Fruit fly (Drosophila melanogaster): ENCODE results near the gene CG43127.

The CG43127 gene

DNA sequence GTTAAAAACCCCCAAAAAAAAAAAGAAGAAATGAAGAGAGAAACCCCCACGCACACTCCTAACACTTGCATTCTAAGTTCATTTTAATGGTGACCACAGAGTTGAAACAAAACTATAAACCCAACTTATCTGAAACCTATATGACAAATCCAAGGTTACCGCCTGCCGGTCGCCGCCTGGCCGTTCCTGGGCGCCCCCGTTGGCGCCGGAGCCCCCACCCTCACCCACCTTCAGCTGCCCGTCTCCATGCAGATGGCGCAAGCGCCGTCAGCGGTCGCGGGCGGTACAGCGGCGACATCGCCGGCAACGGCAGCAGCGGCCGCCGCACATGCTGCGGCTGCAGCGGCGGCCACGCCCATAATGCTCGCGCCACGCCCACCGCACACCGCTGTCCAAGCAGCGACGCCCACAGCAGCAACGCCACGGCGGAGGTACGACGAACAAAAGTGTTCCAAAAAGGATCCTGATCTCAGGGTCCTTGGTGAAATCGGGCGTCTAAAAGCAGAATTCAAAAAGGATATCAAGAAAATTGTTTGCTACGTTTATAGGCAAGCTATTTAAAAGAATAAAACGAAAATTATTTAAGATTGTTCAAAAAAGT, 43.6 kb downstream of the CG43127 start:
- TF ChIP-seq ss (GFP tag; optimal IDR thresholded peaks at IDR 0.05): no peak
- TF ChIP-seq CG11902 (GFP tag; optimal IDR thresholded peaks at IDR 0.05): no peak
- TF ChIP-seq eg (GFP tag; IDR thresholded peaks at IDR 0.05): no peak
- TF ChIP-seq cyc (GFP tag; optimal IDR thresholded peaks at IDR 0.05): no peak
- TF ChIP-seq acj6 (GFP tag; optimal IDR thresholded peaks at IDR 0.05): no peak
- no peak for TF ChIP-seq CG1621 (tag; optimal IDR thresholded peaks at IDR 0.05)
- no peak for TF ChIP-seq fd85E (GFP tag; optimal IDR thresholded peaks at IDR 0.05)
- TF ChIP-seq CG3919 (GFP tag; optimal IDR thresholded peaks at IDR 0.05): no peak
- TF ChIP-seq Ets96B (tag; optimal IDR thresholded peaks at IDR 0.05): no peak
- TF ChIP-seq CG31627 (GFP tag; optimal IDR thresholded peaks at IDR 0.05): no peak
- TF ChIP-seq Smox (GFP tag; optimal IDR thresholded peaks at IDR 0.05): no peak
- no peak for TF ChIP-seq salr (GFP tag; optimal IDR thresholded peaks at IDR 0.05)

Data from whole organism, prepupa.